Worm (Caenorhabditis elegans) whole organism, early embryonic: Measurements from ENCODE around the gene C49C8.3.

Experiments
- F13C5.2 ChIP-seq: sonication (generic microtip); optimal IDR thresholded peaks from 2 replicates; lab custom pipeline; 2017; ENCODE audit warnings: mild to moderate bottlenecking, missing genetic modification characterization, inconsistent platforms, missing compliant biosample characterization
- aly-1 ChIP-seq: sonication (generic microtip); optimal IDR thresholded peaks from 2 replicates; lab custom pipeline; 2016; ENCODE audit warnings: missing genetic modification characterization, missing compliant biosample characterization
- ama-1 ChIP-seq: fragments of 150-350 bp; optimal IDR thresholded peaks from 2 replicates; lab custom pipeline; 2014
- ceh-13 ChIP-seq: fragments of 200-800 bp; sonication (Bioruptor generic); optimal IDR thresholded peaks from 2 replicates; lab custom pipeline; 2018; ENCODE audit warnings: mild to moderate bottlenecking, missing genetic modification characterization, missing compliant biosample characterization
- ceh-36 ChIP-seq: sonication (generic microtip); optimal IDR thresholded peaks from 2 replicates; lab custom pipeline; 2016; ENCODE audit warnings: missing genetic modification characterization, inconsistent platforms, missing compliant biosample characterization
- ets-7 ChIP-seq: sonication (generic microtip); optimal IDR thresholded peaks from 2 replicates; lab custom pipeline; 2016; ENCODE audit warnings: missing genotype, missing genetic modification characterization, missing compliant biosample characterization
- hmbx-1 ChIP-seq: sonication (generic microtip); optimal IDR thresholded peaks from 2 replicates; lab custom pipeline; 2016; ENCODE audit warnings: mild to moderate bottlenecking, missing genetic modification characterization, missing compliant biosample characterization
- pes-1 ChIP-seq: fragments of 200-800 bp; sonication (Bioruptor generic); IDR thresholded peaks from 2 replicates; pipeline ENCODE4 v1.3.6; 2022; ENCODE audit warnings: missing genetic modification reagents, missing genetic modification characterization, missing compliant biosample characterization
- sea-1 ChIP-seq: fragments of 200-800 bp; sonication (Bioruptor generic); conservative IDR thresholded peaks from 2 replicates; pipeline ENCODE4 v1.3.6; 2022; ENCODE audit warnings: missing genetic modification characterization, missing compliant biosample characterization
- tbx-11 ChIP-seq: fragments of 200-800 bp; sonication (Bioruptor generic); IDR thresholded peaks from 2 replicates; pipeline ENCODE4 v1.3.6; 2022; ENCODE audit warnings: missing genetic modification characterization, missing compliant biosample characterization

DNA sequence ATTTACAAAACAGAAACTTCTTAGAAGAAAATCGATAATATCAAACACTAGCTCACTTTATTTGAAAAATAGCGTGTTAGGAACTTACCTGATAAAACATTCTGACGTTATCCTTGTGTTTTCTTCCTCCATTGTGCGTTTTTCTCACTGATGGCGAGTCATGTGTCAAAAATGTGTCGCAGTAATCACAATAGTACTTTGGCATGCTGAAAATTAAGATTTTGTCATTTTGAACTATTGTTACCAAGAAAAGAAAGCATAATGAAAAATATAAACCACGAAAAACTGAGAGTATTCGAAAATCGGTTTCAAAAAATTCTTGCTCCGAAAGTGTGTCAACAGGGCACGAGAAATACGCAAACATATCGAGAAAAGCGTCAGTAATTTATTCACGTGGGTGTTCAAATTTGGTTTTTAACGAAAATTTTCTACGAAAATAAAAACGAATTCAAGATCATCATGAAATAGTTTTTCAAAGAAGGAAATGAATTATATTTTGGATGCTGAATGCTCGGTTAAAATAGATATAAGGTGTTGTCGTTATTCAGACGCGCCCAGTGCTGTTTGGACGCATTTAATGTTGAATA, 43.2 kb downstream of the C49C8.3 start, which contains the start of gene snrp-3:
- no peak for TF ChIP-seq tbx-11 (GFP tag; lab: Robert Waterston, UW)
- TF ChIP-seq F13C5.2 (tag; lab: Kevin White, UChicago) = peak; percentile 41
- no peak for TF ChIP-seq ama-1 (lab: Kevin White, UChicago)
- no peak for TF ChIP-seq sea-1 (GFP tag; lab: Robert Waterston, UW)
- no peak for TF ChIP-seq hmbx-1 (tag; lab: Kevin White, UChicago)
- TF ChIP-seq aly-1 = no peak
- no peak for TF ChIP-seq ceh-36 (tag; lab: Kevin White, UChicago)
- TF ChIP-seq ets-7 (tag; lab: Kevin White, UChicago) = no peak
- no peak for TF ChIP-seq pes-1 (GFP tag; lab: Robert Waterston, UW)
- TF ChIP-seq ceh-13 = no peak
